Worm (Caenorhabditis elegans): ENCODE results near the gene lec-2.
"Not testable (repeated sequence)": the region's sequence is repeated elsewhere in the genome, so short reads cannot be mapped to it uniquely, and the experiment has no call there.

Gene lec-2

DNA sequence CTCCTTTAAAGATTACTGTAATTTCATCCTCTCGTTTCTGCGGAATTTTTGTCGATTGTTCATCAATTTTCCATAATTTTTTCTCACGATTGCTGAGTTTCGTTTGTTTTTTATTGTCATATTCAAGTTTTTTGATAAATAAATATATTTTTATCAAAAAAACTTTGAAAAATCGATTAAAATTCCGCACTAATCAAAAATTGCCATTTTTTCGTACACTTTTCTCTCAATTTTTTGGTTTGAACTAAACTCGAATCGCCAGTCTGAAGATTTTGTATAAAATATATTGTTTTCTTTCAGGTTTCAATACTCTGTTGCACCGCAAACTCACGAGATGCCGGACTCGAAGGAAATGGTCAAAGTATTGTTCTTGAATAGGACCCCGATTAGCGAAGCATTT, 24.9 kb upstream of the lec-2 start, which contains the start of gene ogr-2:
Gene ogr-2, plus strand, starts transcription at position 301 of the 400 bp plus-strand sequence.
- TF ChIP-seq nhr-179 (tag; optimal IDR thresholded peaks at IDR 0.05) (no peak), lsl-1 (GFP tag; optimal IDR thresholded peaks at IDR 0.05) (peak; percentile 30), egl-18 (GFP tag; IDR thresholded peaks at IDR 0.05) (no peak), D2030.7 (GFP tag; IDR thresholded peaks at IDR 0.05) (no peak)

- TF ChIP-seq lsl-1 (GFP tag; optimal IDR thresholded peaks at IDR 0.05): no peak
- no peak for TF ChIP-seq madf-10 (tag; optimal IDR thresholded peaks at IDR 0.05)
- no peak for TF ChIP-seq nfya-1 (tag; optimal IDR thresholded peaks at IDR 0.05; ENCODE audit: borderline replicate concordance, insufficient read depth)
- peak; percentile 17; the same call in 1 of the 2 replicates for TF ChIP-seq hmg-1.2 (GFP tag; IDR thresholded peaks at IDR 0.05)
- no peak for TF ChIP-seq nhr-120 (GFP tag; IDR thresholded peaks at IDR 0.05)
These were observed 23.8 kb upstream of the lec-2 start, which contains the start of gene let-268 for ce11 chrII:10039799-10040198. Gene let-268 (minus strand): TSS chrII:10039980.

- TF ChIP-seq tbx-9 (tag; optimal IDR thresholded peaks at IDR 0.05; ENCODE audit: borderline replicate concordance) (no peak), madf-8 (GFP tag; conservative IDR thresholded peaks at IDR 0.05) (no peak), hlh-12 (tag; optimal IDR thresholded peaks at IDR 0.05) (no peak), B0035.1 (tag; optimal IDR thresholded peaks at IDR 0.05) (no peak), nhr-90 (tag; optimal IDR thresholded peaks at IDR 0.05) (no peak), Y53G8AR.9 (GFP tag; conservative IDR thresholded peaks at IDR 0.05) (no peak), attf-6 (GFP tag; IDR thresholded peaks at IDR 0.05) (no peak), athp-1 (tag; optimal IDR thresholded peaks at IDR 0.05) (no peak), attf-3 (GFP tag; conservative IDR thresholded peaks at IDR 0.05) (no peak), aptf-3 (GFP tag; IDR thresholded peaks at IDR 0.05) (no peak), lin-54 (GFP tag; optimal IDR thresholded peaks at IDR 0.05) (no peak), lir-1 (GFP tag; conservative IDR thresholded peaks at IDR 0.05) (no peak), F37B4.10 (GFP tag; IDR thresholded peaks at IDR 0.05) (no peak), F57A8.1 (GFP tag; optimal IDR thresholded peaks at IDR 0.05) (no peak), repo-1 (tag; optimal IDR thresholded peaks at IDR 0.05) (no peak), B0261.1 (tag; optimal IDR thresholded peaks at IDR 0.05) (no peak)
These were observed 19.4 kb upstream of the lec-2 start for ce11 chrII:10035425-10035824.

DNA sequence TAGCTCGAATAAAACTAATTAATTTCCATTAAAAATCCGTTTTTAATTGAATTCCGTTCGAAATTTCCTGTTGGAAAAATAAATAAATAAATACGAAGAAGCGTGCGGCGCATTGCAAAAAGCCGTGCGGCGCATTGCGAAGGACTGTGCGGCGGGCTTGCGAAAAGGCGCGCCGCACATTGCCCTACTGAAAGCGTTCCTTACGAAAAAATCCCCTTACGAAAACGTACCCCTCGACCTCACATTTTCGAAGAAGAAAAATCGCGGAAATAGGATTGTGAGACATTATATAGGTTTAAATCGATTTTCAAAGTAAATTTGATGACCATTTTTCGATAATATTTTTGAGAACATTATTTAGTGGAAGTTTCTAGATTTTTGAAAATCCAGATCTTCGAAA, 18.8 kb upstream of the lec-2 start:
- TF ChIP-seq attf-3 (GFP tag; conservative IDR thresholded peaks at IDR 0.05) (peak; percentile 76), Y67H2A.10 (GFP tag; conservative IDR thresholded peaks at IDR 0.05) (peak; percentile 65; the same call in 1 of the 2 replicates), Y56A3A.18 (GFP tag; IDR thresholded peaks at IDR 0.05) (0 out of 2 replicates have a peak, but pooled peaks have one; percentile 61), mcd-1 (GFP tag; IDR thresholded peaks at IDR 0.05) (peak; percentile 92), rcor-1 (GFP tag; IDR thresholded peaks at IDR 0.05) (peak; percentile 37; the same call in 1 of the 2 replicates), dox-1 (GFP tag; IDR thresholded peaks at IDR 0.05) (peak; percentile 96), nfyb-1 (GFP tag; IDR thresholded peaks at IDR 0.05) (peak; percentile 83), hmg-1.2 (GFP tag; IDR thresholded peaks at IDR 0.05) (peak; percentile 59), madf-6 (GFP tag; IDR thresholded peaks at IDR 0.05) (peak; percentile 59), ceh-91 (GFP tag; IDR thresholded peaks at IDR 0.05) (peak; percentile 70), bed-2 (GFP tag; IDR thresholded peaks at IDR 0.05) (0 out of 2 replicates have a peak, but pooled peaks have one; percentile 46), ekl-4 (GFP tag; IDR thresholded peaks at IDR 0.05) (peak; percentile 82), ztf-28 (GFP tag; IDR thresholded peaks at IDR 0.05) (peak; percentile 81; the same call in 1 of the 2 replicates), ztf-25 (GFP tag; IDR thresholded peaks at IDR 0.05) (peak; percentile 74; the same call in 1 of the 2 replicates), ceh-100 (GFP tag; IDR thresholded peaks at IDR 0.05) (peak; percentile 94), pbrm-1 (GFP tag; IDR thresholded peaks at IDR 0.05) (peak; percentile 84), egrh-3 (GFP tag; IDR thresholded peaks at IDR 0.05) (peak; percentile 67), D2030.7 (GFP tag; IDR thresholded peaks at IDR 0.05) (peak; percentile 61), F33H1.4 (GFP tag; IDR thresholded peaks at IDR 0.05) (peak; percentile 61), K11D2.4 (GFP tag; IDR thresholded peaks at IDR 0.05) (peak; percentile 62; the same call in 1 of the 2 replicates), lin-26 (GFP tag; IDR thresholded peaks at IDR 0.05) (peak; percentile 42; the same call in 1 of the 2 replicates), C06A6.2 (GFP tag; conservative IDR thresholded peaks at IDR 0.05) (peak; percentile 99), cebp-1 (GFP tag; IDR thresholded peaks at IDR 0.05) (peak; percentile 58; the same call in 1 of the 2 replicates)
- TF ChIP-seq cebp-1 (tag; optimal IDR thresholded peaks at IDR 0.05): not testable (repeated sequence)

Measured in whole organism, young adult.